Worm (Caenorhabditis elegans): ENCODE results near the gene T28A8.4.

DNA sequence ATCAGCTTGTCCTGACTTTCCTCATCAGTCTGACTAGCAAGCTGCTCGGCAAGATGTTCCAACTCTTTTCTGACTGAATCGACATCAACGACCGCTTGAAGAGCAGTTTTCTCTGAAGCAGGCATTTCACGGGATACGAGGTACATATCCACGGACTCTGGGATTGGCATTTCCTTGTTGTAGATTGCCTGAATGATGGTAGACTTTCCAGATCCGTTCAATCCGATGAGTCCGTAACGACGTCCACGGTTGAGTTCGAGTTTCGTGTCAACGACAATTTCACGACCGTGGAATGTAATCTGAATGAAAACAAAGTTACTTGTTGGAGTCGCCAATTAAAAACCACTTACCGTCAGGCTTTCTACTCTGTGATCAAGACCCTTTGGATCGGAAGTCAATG is 41.9 kb upstream of the T28A8.4 start:
- no peak for TF ChIP-seq ZK185.1 (tag; optimal IDR thresholded peaks at IDR 0.05; ENCODE audit: poor library complexity, severe bottlenecking)
- no peak for TF ChIP-seq C06A6.2 (GFP tag; conservative IDR thresholded peaks at IDR 0.05)
- no peak for TF ChIP-seq pha-4 (tag; optimal IDR thresholded peaks at IDR 0.05)
- TF ChIP-seq nfyb-1 (GFP tag; IDR thresholded peaks at IDR 0.05) = no peak
- no peak for TF ChIP-seq lin-35 (GFP tag; optimal IDR thresholded peaks at IDR 0.05)
- no peak for TF ChIP-seq T07F8.4 (tag; optimal IDR thresholded peaks at IDR 0.05)
- no peak for TF ChIP-seq rpc-1 (optimal IDR thresholded peaks at IDR 0.05)
- TF ChIP-seq rpc-1 (tag; optimal IDR thresholded peaks at IDR 0.05) = no peak
